Worm (Caenorhabditis elegans) whole organism, L1 larva: ENCODE data around the gene lgc-45.

ENCODE experiments used
- C04F5.9 ChIP-seq: sonication (generic microtip); optimal IDR thresholded peaks from 2 replicates; lab custom pipeline; 2016; ENCODE audit warnings: missing genetic modification characterization, missing compliant biosample characterization
- ama-1 ChIP-seq: fragments of 150-350 bp; optimal IDR thresholded peaks from 2 replicates; lab custom pipeline; 2014
- fos-1 ChIP-seq: fragments of 150-350 bp; optimal IDR thresholded peaks from 2 replicates; lab custom pipeline; 2014; ENCODE audit warnings: missing biosample characterization, missing genetic modification characterization
- irx-1 ChIP-seq: sonication (generic microtip); optimal IDR thresholded peaks from 2 replicates; lab custom pipeline; 2016; ENCODE audit warnings: missing genetic modification characterization, missing compliant biosample characterization
- lin-15B ChIP-seq: fragments of 150-350 bp; sonication (generic microtip); optimal IDR thresholded peaks from 3 replicates; lab custom pipeline; 2014; ENCODE audit warnings: missing biosample characterization, missing genetic modification characterization
- lin-39 ChIP-seq: fragments of 150-350 bp; optimal IDR thresholded peaks from 2 replicates; lab custom pipeline; 2014; ENCODE audit warnings: missing biosample characterization, missing genetic modification reagents, missing genetic modification characterization
- lsy-2 ChIP-seq, 2 experiments: fragments of 150-350 bp; optimal IDR thresholded peaks; 2 replicates each; lab custom pipeline; 2014; ENCODE audit warnings: missing biosample characterization in 2 of 2, missing genetic modification characterization in 2 of 2
- mep-1 ChIP-seq: fragments of 150-350 bp; optimal IDR thresholded peaks from 2 replicates; lab custom pipeline; 2014; ENCODE audit warnings: missing biosample characterization, missing genetic modification characterization
- nhr-76 ChIP-seq: sonication (generic microtip); optimal IDR thresholded peaks from 2 replicates; lab custom pipeline; 2017; ENCODE audit warnings: missing biosample characterization, missing genetic modification characterization
- pag-3 ChIP-seq: sonication (generic microtip); optimal IDR thresholded peaks from 2 replicates; lab custom pipeline; 2017; ENCODE audit warnings: missing genetic modification characterization, mild to moderate bottlenecking, missing compliant biosample characterization, antibody characterized with exemption, borderline replicate concordance; ENCODE audit not compliant: insufficient read depth
- pqm-1 ChIP-seq: sonication (generic microtip); optimal IDR thresholded peaks from 3 replicates; lab custom pipeline; 2017; ENCODE audit warnings: missing biosample characterization, missing genetic modification characterization
- rnt-1 ChIP-seq: sonication (generic microtip); optimal IDR thresholded peaks from 2 replicates; lab custom pipeline; 2016; ENCODE audit warnings: mild to moderate bottlenecking, missing genetic modification characterization, moderate library complexity, missing compliant biosample characterization
- snpc-4 ChIP-seq: fragments of 150-350 bp; optimal IDR thresholded peaks from 2 replicates; lab custom pipeline; 2014; ENCODE audit warnings: missing biosample characterization, missing genetic modification characterization
- unc-130 ChIP-seq: fragments of 150-350 bp; optimal IDR thresholded peaks from 2 replicates; lab custom pipeline; 2017; ENCODE audit warnings: missing biosample characterization, missing genetic modification characterization, inconsistent platforms

ce11 chrII:3560592-3560991 is 3.3 kb downstream of the lgc-45 start, which contains the start of gene W10G11.1:
- TF ChIP-seq nhr-76 (tag; lab: Kevin White, UChicago) (no peak), snpc-4 (tag; lab: Kevin White, UChicago) (no peak), C04F5.9 (no peak), pag-3 (tag; lab: Kevin White, UChicago) (no peak), lin-15B (no peak), mep-1 (tag; lab: Kevin White, UChicago) (no peak), fos-1 (tag; lab: Kevin White, UChicago) (no peak), pqm-1 (tag; lab: Kevin White, UChicago) (no peak), rnt-1 (tag; lab: Kevin White, UChicago) (no peak), ama-1 (lab: Kevin White, UChicago) (no peak), lsy-2 (tag; optimal IDR thresholded peaks at IDR 0.05; lab: Kevin White, UChicago) (no peak), irx-1 (no peak), lin-39 (tag; lab: Kevin White, UChicago) (no peak), unc-130 (tag; lab: Kevin White, UChicago) (no peak)
